Worm (Caenorhabditis elegans): ENCODE data around the gene F48E8.3.

DNA sequence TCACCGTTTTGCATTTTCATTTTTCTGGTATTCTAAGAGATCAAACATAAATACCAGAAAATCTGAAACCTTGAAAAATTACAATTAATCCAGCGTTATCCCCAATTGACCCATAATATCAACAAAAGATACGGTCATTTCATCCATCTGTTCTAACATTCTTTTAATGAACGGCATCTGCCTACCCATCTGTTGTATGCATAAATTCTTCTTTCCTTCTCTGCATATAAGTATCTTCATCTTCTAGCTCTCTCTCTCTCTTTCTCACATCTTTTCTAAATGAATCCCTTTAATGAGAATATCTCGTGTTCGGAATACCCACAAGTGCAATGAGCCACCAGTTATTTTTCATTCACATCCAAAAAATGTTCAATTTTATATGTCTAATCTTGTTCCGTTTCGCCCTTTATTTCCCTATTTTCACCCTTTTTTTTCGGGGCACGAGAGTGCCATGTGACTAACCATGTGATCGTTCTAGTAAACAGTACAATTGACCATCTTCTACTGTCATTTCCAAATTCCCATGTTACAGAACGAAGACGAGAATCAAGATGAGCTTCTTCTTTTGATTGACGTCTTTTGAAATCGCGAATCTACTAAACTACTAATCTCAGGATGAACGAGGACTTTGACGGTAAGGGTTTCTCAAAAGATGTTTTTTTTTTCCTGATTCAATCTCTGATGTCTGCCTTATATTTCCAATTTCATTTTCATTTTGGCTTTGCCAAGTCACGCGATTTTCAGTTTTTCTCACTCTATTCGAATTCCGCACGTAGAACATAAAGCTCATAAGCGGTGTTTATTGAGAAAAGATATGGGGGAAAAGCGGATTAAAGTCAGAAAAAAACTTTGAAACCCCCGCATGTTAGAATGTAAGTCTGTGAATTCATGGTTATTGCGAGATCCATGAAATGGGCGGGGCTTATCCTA lies 40.4 kb downstream of the F48E8.3 start, which contains the start of gene R02F2.1:
- no peak for TF ChIP-seq him-1 (tag; optimal IDR thresholded peaks at IDR 0.05)
- TF ChIP-seq dao-5 (tag; optimal IDR thresholded peaks at IDR 0.05) = no peak
- TF ChIP-seq W03F9.2 (tag; optimal IDR thresholded peaks at IDR 0.05) = no peak

All from whole organism, L4/young adult.